Fruit fly (Drosophila melanogaster): ENCODE data around the gene CG3618.
A peak's percentile ranks its signal among the peaks of the same experiment; 100 is the strongest.

Gene CG3618

dm6 chr3L:20792693-20793092 is 23.2 kb downstream of the CG3618 start, which contains the start of gene Six4 (continued):
- no peak for TF ChIP-seq nmo (GFP tag; optimal IDR thresholded peaks at IDR 0.05)
- no peak for TF ChIP-seq CG10654 (GFP tag; optimal IDR thresholded peaks at IDR 0.05)
- no peak for TF ChIP-seq Dref (GFP tag; IDR thresholded peaks at IDR 0.05)
- peak; percentile 20 for TF ChIP-seq CG1233 (GFP tag; optimal IDR thresholded peaks at IDR 0.05)
- TF ChIP-seq Pdp1 (GFP tag; optimal IDR thresholded peaks at IDR 0.05), result no peak
- TF ChIP-seq exex (tag; optimal IDR thresholded peaks at IDR 0.05), result no peak
- no peak for TF ChIP-seq CG9215 (GFP tag; IDR thresholded peaks at IDR 0.05)
- peak; percentile 64; the same call in 1 of the 3 replicates for TF ChIP-seq so (GFP tag; IDR thresholded peaks at IDR 0.05)
- TF ChIP-seq CG15011 (GFP tag; optimal IDR thresholded peaks at IDR 0.05), result no peak
- TF ChIP-seq CG5180 (GFP tag; optimal IDR thresholded peaks at IDR 0.05), result no peak
- TF ChIP-seq Spps (tag; optimal IDR thresholded peaks at IDR 0.05), result no peak
- TF ChIP-seq CG10274 (GFP tag; optimal IDR thresholded peaks at IDR 0.05), result no peak
- peak; percentile 40 for TF ChIP-seq CG8924 (tag; optimal IDR thresholded peaks at IDR 0.05)
- TF ChIP-seq CG3847 (GFP tag; IDR thresholded peaks at IDR 0.05), result no peak
- peak; percentile 74 for TF ChIP-seq Jarid2 (GFP tag; optimal IDR thresholded peaks at IDR 0.05)
- peak; percentile 54 for TF ChIP-seq Kr (GFP tag; optimal IDR thresholded peaks at IDR 0.05)
- TF ChIP-seq CG10209 (GFP tag; optimal IDR thresholded peaks at IDR 0.05), result no peak
- 0 out of 3 replicates have a peak, but pooled peaks have one; percentile 18 for TF ChIP-seq otp (GFP tag; IDR thresholded peaks at IDR 0.05)
- peak; percentile 8 for TF ChIP-seq CG30020 (tag; optimal IDR thresholded peaks at IDR 0.05)
- peak; percentile 24 for TF ChIP-seq CG14710 (tag; optimal IDR thresholded peaks at IDR 0.05)
- no peak for TF ChIP-seq scrt (GFP tag; optimal IDR thresholded peaks at IDR 0.05)
- no peak for TF ChIP-seq Sox102F (GFP tag; optimal IDR thresholded peaks at IDR 0.05)
- TF ChIP-seq Bgb (GFP tag; IDR thresholded peaks at IDR 0.05; ENCODE audit: partially characterized antibody), result no peak
- no peak for TF ChIP-seq CTCF (GFP tag; optimal IDR thresholded peaks at IDR 0.05)
- TF ChIP-seq hkb (optimal IDR thresholded peaks at IDR 0.05), result no peak
- no peak for TF ChIP-seq hkb (GFP tag; IDR thresholded peaks at IDR 0.05)
- peak; percentile 83 for TF ChIP-seq Ets97D (GFP tag; optimal IDR thresholded peaks at IDR 0.05)
- no peak for TF ChIP-seq gfzf (GFP tag; optimal IDR thresholded peaks at IDR 0.05)
- TF ChIP-seq CG8290 (GFP tag; optimal IDR thresholded peaks at IDR 0.05), result peak; percentile 28
- peak in 1 of 2 experiments; percentile 92 for TF ChIP-seq CG8290 (tag; optimal IDR thresholded peaks at IDR 0.05)
- no peak for TF ChIP-seq maf-S (GFP tag; optimal IDR thresholded peaks at IDR 0.05)
- no peak for TF ChIP-seq ham (GFP tag; IDR thresholded peaks at IDR 0.05)
- TF ChIP-seq CG15514 (GFP tag; optimal IDR thresholded peaks at IDR 0.05), result no peak
- no peak for TF ChIP-seq jigr1 (GFP tag; IDR thresholded peaks at IDR 0.05)
- peak; percentile 5 for TF ChIP-seq CG1603 (tag; optimal IDR thresholded peaks at IDR 0.05)
- TF ChIP-seq D19B (GFP tag; optimal IDR thresholded peaks at IDR 0.05), result no peak
- TF ChIP-seq ci (GFP tag; IDR thresholded peaks at IDR 0.05), result peak; percentile 59; the same call in 2 of the 3 replicates
- no peak for TF ChIP-seq CG2678 (tag; optimal IDR thresholded peaks at IDR 0.05)
- TF ChIP-seq CG8388 (GFP tag; optimal IDR thresholded peaks at IDR 0.05), result peak; percentile 27
- no peak for TF ChIP-seq nom (GFP tag; optimal IDR thresholded peaks at IDR 0.05)
- no peak for TF ChIP-seq fu2 (GFP tag; optimal IDR thresholded peaks at IDR 0.05)

DNA sequence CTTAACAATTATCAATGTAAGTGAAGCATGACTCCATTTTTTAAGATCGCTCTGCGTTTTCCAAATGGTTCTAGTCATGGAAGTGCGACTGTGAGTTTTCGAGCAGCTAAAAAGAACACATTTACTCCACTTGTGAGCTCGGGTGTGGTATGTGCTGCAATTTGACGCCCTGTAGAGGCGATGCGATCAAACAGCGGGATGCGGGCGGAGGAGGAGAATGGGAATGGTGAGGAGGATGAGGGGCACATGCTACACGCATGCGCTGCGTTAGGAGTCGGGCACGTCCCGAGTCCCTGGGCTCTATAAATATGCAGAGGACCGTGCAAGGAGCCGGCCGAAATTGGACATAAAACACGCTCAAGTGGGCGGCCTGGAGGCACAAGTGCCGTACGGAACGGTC is 26.6 kb downstream of the CG3618 start:
- TF ChIP-seq twi (tag; optimal IDR thresholded peaks at IDR 0.05) (peak; percentile 99), Dll (GFP tag; IDR thresholded peaks at IDR 0.05; ENCODE audit: partially characterized antibody) (0 out of 4 replicates have a peak, but pooled peaks have one; percentile 25), Six4 (GFP tag; optimal IDR thresholded peaks at IDR 0.05) (peak; percentile 23), crol (GFP tag; IDR thresholded peaks at IDR 0.05) (peak; percentile 91), HLHmδ (GFP tag; optimal IDR thresholded peaks at IDR 0.05) (peak; percentile 52), Ets65A (GFP tag) (peak; percentile 30), Med (GFP tag) (peak; percentile 35), CG4854 (GFP tag; optimal IDR thresholded peaks at IDR 0.05) (no peak), gcm (GFP tag; optimal IDR thresholded peaks at IDR 0.05) (peak; percentile 75), ewg (GFP tag; optimal IDR thresholded peaks at IDR 0.05) (peak; percentile 46), CoRest (tag; optimal IDR thresholded peaks at IDR 0.05) (no peak), eve (GFP tag; optimal IDR thresholded peaks at IDR 0.05) (no peak), pfk (GFP tag; optimal IDR thresholded peaks at IDR 0.05) (peak; percentile 3)

Measured in whole organism, embryonic.